Fruit fly (Drosophila melanogaster): ENCODE measurements around the gene CG15258.

The CG15258 gene

DNA sequence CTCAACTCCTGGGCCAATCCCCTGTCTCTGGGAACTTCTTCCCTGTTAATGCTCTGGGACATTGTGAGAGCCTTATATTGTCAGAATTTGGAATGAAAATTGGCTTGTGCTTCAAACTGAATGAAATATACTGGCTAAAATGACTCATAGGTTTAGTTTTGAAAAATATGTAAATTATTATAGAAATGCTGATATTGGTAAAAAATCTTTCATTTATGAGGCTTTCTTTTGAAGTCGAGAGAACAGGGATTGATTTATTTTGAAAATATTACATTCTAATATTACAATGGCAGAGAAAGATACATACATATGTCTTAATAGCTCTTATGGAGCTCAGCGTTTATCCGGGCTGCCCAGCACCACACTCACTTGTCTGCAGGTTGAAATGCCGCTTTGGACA, at the start of gene CG15258:
Gene CG15258 (minus strand): TSS at position 101 of the 400 bp plus-strand sequence.
- TF ChIP-seq CG1620 (GFP tag; optimal IDR thresholded peaks at IDR 0.05) = no peak
- TF ChIP-seq CG33017 (tag; optimal IDR thresholded peaks at IDR 0.05) = no peak
- no peak for TF ChIP-seq cnc (optimal IDR thresholded peaks at IDR 0.05)
- TF ChIP-seq Hr96 (GFP tag; optimal IDR thresholded peaks at IDR 0.05) = no peak
- no peak for TF ChIP-seq cic (GFP tag; optimal IDR thresholded peaks at IDR 0.05)
- no peak for TF ChIP-seq bab1 (GFP tag; optimal IDR thresholded peaks at IDR 0.05)
- TF ChIP-seq Clk (GFP tag; optimal IDR thresholded peaks at IDR 0.05) = no peak
- no peak for TF ChIP-seq tj (GFP tag; optimal IDR thresholded peaks at IDR 0.05)
- TF ChIP-seq pad (GFP tag; optimal IDR thresholded peaks at IDR 0.05) = no peak
- TF ChIP-seq kay (GFP tag; ENCODE audit: borderline replicate concordance) = no peak
- TF ChIP-seq CG7101 (tag; optimal IDR thresholded peaks at IDR 0.05) = no peak

DNA sequence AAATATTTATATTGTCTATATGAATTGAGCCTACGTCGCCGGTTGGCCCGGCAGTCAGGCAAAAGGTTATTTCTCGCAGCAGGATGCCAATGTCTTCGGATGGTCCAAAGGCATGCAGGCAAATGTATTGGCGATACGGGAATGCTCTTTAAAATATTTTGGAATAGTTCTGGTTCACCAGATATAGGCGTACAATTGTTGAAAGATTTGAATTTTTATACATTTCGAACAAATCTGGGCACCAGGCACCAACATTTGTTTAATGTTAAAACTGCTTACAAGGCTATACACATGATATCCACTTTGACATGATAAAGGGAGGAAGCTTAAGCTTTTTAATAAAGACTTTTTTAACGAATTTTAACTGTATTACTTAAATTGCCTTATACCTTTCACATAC, 48.8 kb upstream of the CG15258 start:
- no peak for TF ChIP-seq Hr96 (GFP tag; optimal IDR thresholded peaks at IDR 0.05)
- no peak for TF ChIP-seq CG7101 (tag; optimal IDR thresholded peaks at IDR 0.05)
- no peak for TF ChIP-seq tj (GFP tag; optimal IDR thresholded peaks at IDR 0.05)
- TF ChIP-seq CG5204 (GFP tag; optimal IDR thresholded peaks at IDR 0.05) = no peak
- no peak for TF ChIP-seq toe (GFP tag; optimal IDR thresholded peaks at IDR 0.05)
- TF ChIP-seq Crg-1 (GFP tag; optimal IDR thresholded peaks at IDR 0.05) = no peak
- no peak for TF ChIP-seq cic (GFP tag; optimal IDR thresholded peaks at IDR 0.05)
- no peak for TF ChIP-seq Clk (GFP tag; optimal IDR thresholded peaks at IDR 0.05)
- no peak for TF ChIP-seq CG11617 (GFP tag; optimal IDR thresholded peaks at IDR 0.05)
- no peak for TF ChIP-seq cnc (optimal IDR thresholded peaks at IDR 0.05)
- no peak for TF ChIP-seq CG33017 (tag; optimal IDR thresholded peaks at IDR 0.05)
- TF ChIP-seq CG7045 (GFP tag; optimal IDR thresholded peaks at IDR 0.05) = no peak
- TF ChIP-seq ovo (GFP tag; optimal IDR thresholded peaks at IDR 0.05) = no peak
- no peak for TF ChIP-seq Mnt (GFP tag; optimal IDR thresholded peaks at IDR 0.05)
- no peak for TF ChIP-seq kay (GFP tag; ENCODE audit: borderline replicate concordance)
- no peak for TF ChIP-seq bab1 (GFP tag; optimal IDR thresholded peaks at IDR 0.05)
- TF ChIP-seq pad (GFP tag; optimal IDR thresholded peaks at IDR 0.05) = no peak
- TF ChIP-seq CG14711 (tag; optimal IDR thresholded peaks at IDR 0.05) = no peak
- no peak for TF ChIP-seq CG1620 (GFP tag; optimal IDR thresholded peaks at IDR 0.05)
- TF ChIP-seq CG12768 (GFP tag; optimal IDR thresholded peaks at IDR 0.05) = no peak

DNA sequence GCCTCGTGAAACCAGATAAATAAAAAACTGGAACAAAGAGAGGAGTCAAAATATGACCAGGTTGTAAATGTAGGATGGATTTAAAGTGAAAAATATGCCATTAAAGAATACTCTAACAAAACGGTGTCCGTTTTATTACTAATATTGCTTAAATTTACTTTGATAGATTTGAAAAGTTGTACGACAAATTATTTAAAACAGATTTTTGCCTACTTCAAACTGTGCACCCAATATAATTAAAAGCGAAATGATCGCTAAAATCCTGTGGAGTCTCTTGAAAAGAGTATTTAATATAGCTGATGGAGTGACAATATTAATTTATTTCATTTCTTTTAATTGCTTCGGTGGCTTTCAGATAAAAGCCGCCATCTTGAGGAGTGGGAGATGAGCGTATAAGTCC, 47.7 kb upstream of the CG15258 start:
- TF ChIP-seq CG14711 (tag; optimal IDR thresholded peaks at IDR 0.05) (no peak), CG7101 (tag; optimal IDR thresholded peaks at IDR 0.05) (no peak), cnc (optimal IDR thresholded peaks at IDR 0.05) (no peak), bab1 (GFP tag; optimal IDR thresholded peaks at IDR 0.05) (no peak), toe (GFP tag; optimal IDR thresholded peaks at IDR 0.05) (no peak), CG11617 (GFP tag; optimal IDR thresholded peaks at IDR 0.05) (no peak)

DNA sequence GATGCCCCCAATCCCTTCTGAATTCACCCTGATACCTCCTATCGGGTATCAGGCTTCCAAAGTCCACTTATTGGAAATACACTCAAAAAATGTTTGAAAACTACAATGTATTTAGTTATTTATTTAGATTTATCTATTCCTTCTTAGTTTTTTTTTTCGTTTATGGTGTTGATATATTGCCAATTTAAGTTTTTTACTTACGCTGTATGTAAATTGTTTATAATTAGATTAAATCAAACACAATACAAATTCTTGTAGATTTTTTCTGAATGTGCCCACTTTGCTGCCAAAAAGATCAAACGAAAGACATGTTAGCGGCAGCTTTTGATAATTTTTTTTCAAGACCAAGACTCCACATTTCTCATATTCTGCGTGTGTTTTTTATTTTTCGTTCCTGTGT, 46.1 kb upstream of the CG15258 start:
- TF ChIP-seq ovo (GFP tag; optimal IDR thresholded peaks at IDR 0.05) = no peak
- TF ChIP-seq CG7101 (tag; optimal IDR thresholded peaks at IDR 0.05) = no peak
- TF ChIP-seq Crg-1 (GFP tag; optimal IDR thresholded peaks at IDR 0.05) = no peak
- TF ChIP-seq pad (GFP tag; optimal IDR thresholded peaks at IDR 0.05) = no peak
- TF ChIP-seq kay (GFP tag; ENCODE audit: borderline replicate concordance) = no peak
- TF ChIP-seq Hr96 (GFP tag; optimal IDR thresholded peaks at IDR 0.05) = no peak
- no peak for TF ChIP-seq Clk (GFP tag; optimal IDR thresholded peaks at IDR 0.05)
- no peak for TF ChIP-seq cic (GFP tag; optimal IDR thresholded peaks at IDR 0.05)
- TF ChIP-seq bab1 (GFP tag; optimal IDR thresholded peaks at IDR 0.05) = no peak
- TF ChIP-seq CG33017 (tag; optimal IDR thresholded peaks at IDR 0.05) = no peak
- no peak for TF ChIP-seq tj (GFP tag; optimal IDR thresholded peaks at IDR 0.05)
- no peak for TF ChIP-seq toe (GFP tag; optimal IDR thresholded peaks at IDR 0.05)

DNA sequence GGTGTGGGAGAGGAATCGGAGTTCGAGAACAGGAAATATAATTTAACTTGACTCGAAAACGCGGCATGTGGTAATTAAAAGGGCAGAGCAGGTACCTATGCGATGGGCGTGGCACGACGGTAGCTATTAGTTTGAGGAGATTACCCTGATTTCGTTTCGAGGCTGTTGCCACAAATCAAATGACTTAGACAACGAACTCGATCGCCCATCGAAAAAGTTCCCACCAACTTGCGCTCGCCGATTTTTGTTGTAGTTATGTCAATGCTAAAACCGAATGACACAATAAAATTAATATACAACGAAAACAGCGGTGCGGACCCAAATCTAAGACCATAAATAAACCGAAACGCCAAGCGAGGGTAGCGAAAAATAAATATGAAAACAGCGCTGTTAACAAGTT, 45.6 kb upstream of the CG15258 start:
- TF ChIP-seq tj (GFP tag; optimal IDR thresholded peaks at IDR 0.05) (no peak), Hr96 (GFP tag; optimal IDR thresholded peaks at IDR 0.05) (no peak), CG14711 (tag; optimal IDR thresholded peaks at IDR 0.05) (no peak), CG33017 (tag; optimal IDR thresholded peaks at IDR 0.05) (no peak), CG7045 (GFP tag; optimal IDR thresholded peaks at IDR 0.05) (no peak), pad (GFP tag; optimal IDR thresholded peaks at IDR 0.05) (no peak), toe (GFP tag; optimal IDR thresholded peaks at IDR 0.05) (no peak), bab1 (GFP tag; optimal IDR thresholded peaks at IDR 0.05) (no peak), CG11617 (GFP tag; optimal IDR thresholded peaks at IDR 0.05) (no peak), CG7101 (tag; optimal IDR thresholded peaks at IDR 0.05) (no peak)

DNA sequence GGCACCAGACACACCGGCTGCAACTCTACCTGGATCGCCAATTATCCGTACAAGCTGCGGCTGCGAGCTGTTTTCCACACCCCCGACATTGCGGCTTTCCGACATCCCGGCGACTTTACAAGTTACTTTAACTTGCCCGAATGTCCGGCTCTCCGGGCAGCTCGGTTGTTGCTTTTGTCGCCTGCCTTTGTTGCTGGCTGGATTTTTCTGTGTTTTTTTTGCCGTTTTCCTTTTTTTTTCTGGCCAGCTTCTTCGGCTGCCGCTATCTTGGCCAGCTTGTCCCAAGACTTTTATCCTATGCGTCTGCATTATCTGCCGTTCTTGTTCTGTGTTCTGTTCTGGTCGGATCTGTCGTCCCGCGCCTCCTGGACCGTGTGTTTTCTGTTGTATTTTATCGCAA, 44.5 kb upstream of the CG15258 start:
- no peak for TF ChIP-seq Clk (GFP tag; optimal IDR thresholded peaks at IDR 0.05)
- no peak for TF ChIP-seq bab1 (GFP tag; optimal IDR thresholded peaks at IDR 0.05)
- TF ChIP-seq CG5204 (GFP tag; optimal IDR thresholded peaks at IDR 0.05) = no peak
- TF ChIP-seq pad (GFP tag; optimal IDR thresholded peaks at IDR 0.05) = no peak
- no peak for TF ChIP-seq CG7045 (GFP tag; optimal IDR thresholded peaks at IDR 0.05)
- no peak for TF ChIP-seq Mnt (GFP tag; optimal IDR thresholded peaks at IDR 0.05)
- TF ChIP-seq cnc (optimal IDR thresholded peaks at IDR 0.05) = no peak
- TF ChIP-seq CG1620 (GFP tag; optimal IDR thresholded peaks at IDR 0.05) = no peak
- TF ChIP-seq Hr96 (GFP tag; optimal IDR thresholded peaks at IDR 0.05) = no peak
- TF ChIP-seq CG14711 (tag; optimal IDR thresholded peaks at IDR 0.05) = no peak
- TF ChIP-seq ovo (GFP tag; optimal IDR thresholded peaks at IDR 0.05) = no peak
- no peak for TF ChIP-seq toe (GFP tag; optimal IDR thresholded peaks at IDR 0.05)
- TF ChIP-seq kay (GFP tag; ENCODE audit: borderline replicate concordance) = no peak

DNA sequence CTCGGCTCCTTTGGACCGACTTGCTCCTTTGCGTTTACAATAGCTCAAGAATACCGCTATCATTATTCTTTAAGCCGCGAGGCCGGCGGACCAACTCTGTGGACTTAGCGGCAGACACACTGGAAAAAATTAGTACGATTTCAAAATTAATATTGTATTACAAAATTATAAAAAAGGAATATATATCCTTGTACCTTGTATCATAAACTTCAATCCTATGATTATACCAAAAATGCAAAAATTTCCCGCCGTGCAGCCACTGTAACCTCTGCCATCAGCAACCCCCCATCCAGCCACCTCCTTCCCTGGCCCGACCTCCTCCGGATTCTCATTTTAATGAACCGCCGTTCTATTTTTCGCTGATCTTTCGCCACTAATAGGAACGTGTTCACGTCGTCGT, 43.1 kb upstream of the CG15258 start:
- no peak for TF ChIP-seq CG14711 (tag; optimal IDR thresholded peaks at IDR 0.05)
- no peak for TF ChIP-seq CG7045 (GFP tag; optimal IDR thresholded peaks at IDR 0.05)
- TF ChIP-seq CG5204 (GFP tag; optimal IDR thresholded peaks at IDR 0.05) = no peak
- no peak for TF ChIP-seq cic (GFP tag; optimal IDR thresholded peaks at IDR 0.05)
- no peak for TF ChIP-seq tj (GFP tag; optimal IDR thresholded peaks at IDR 0.05)
- TF ChIP-seq kay (GFP tag; ENCODE audit: borderline replicate concordance) = no peak
- TF ChIP-seq pad (GFP tag; optimal IDR thresholded peaks at IDR 0.05) = no peak
